Worm (Caenorhabditis elegans) whole organism, mixed stage, embryonic: ENCODE data around the gene ark-1.
A peak's percentile ranks its signal among the peaks of the same experiment; 100 is the strongest.
"Not testable (repeated sequence)": the region's sequence is repeated elsewhere in the genome, so short reads cannot be mapped to it uniquely, and the experiment has no call there.

Source experiments
- M03D4.4 ChIP-seq: sonication (generic microtip); optimal IDR thresholded peaks from 2 replicates; lab custom pipeline; 2017; ENCODE audit warnings: mild to moderate bottlenecking, missing genetic modification characterization, missing compliant biosample characterization
- bed-3 ChIP-seq: fragments of 200-800 bp; sonication (Bioruptor generic); optimal IDR thresholded peaks from 3 replicates; lab custom pipeline; 2018; ENCODE audit warnings: mild to moderate bottlenecking, missing genetic modification characterization, moderate library complexity, missing compliant biosample characterization
- blmp-1 ChIP-seq: fragments of 150-350 bp; optimal IDR thresholded peaks from 2 replicates; lab custom pipeline; 2014; ENCODE audit warnings: missing biosample characterization, missing genetic modification characterization
- ceh-39 ChIP-seq: fragments of 150-350 bp; optimal IDR thresholded peaks from 2 replicates; lab custom pipeline; 2014; ENCODE audit warnings: missing biosample characterization, missing genetic modification characterization
- ceh-43 ChIP-seq: fragments of 200-800 bp; sonication (Bioruptor generic); optimal IDR thresholded peaks from 2 replicates; lab custom pipeline; 2018; ENCODE audit warnings: mild to moderate bottlenecking, missing genetic modification characterization, moderate library complexity, missing compliant biosample characterization
- ces-1 ChIP-seq: fragments of 150-350 bp; optimal IDR thresholded peaks from 2 replicates; lab custom pipeline; 2014; ENCODE audit warnings: missing biosample characterization, missing genetic modification reagents, missing genetic modification characterization
- cnd-1 ChIP-seq: fragments of 200-800 bp; sonication (Bioruptor generic); optimal IDR thresholded peaks from 2 replicates; lab custom pipeline; 2018; ENCODE audit warnings: mild to moderate bottlenecking, missing genetic modification characterization, missing compliant biosample characterization
- drap-1 ChIP-seq: fragments of 200-800 bp; sonication (Bioruptor generic); optimal IDR thresholded peaks from 3 replicates; lab custom pipeline; 2018; ENCODE audit warnings: mild to moderate bottlenecking, missing genetic modification characterization, missing compliant biosample characterization
- elt-1 ChIP-seq: sonication (generic microtip); optimal IDR thresholded peaks from 2 replicates; lab custom pipeline; 2017; ENCODE audit warnings: missing genetic modification characterization, mild to moderate bottlenecking, missing compliant biosample characterization, antibody characterized with exemption, moderate library complexity, borderline replicate concordance; ENCODE audit not compliant: insufficient read depth
- elt-3 ChIP-seq: fragments of 150-350 bp; optimal IDR thresholded peaks from 2 replicates; lab custom pipeline; 2014; ENCODE audit warnings: missing biosample characterization, missing genetic modification characterization
- flh-1 ChIP-seq: fragments of 200-800 bp; sonication (Bioruptor generic); optimal IDR thresholded peaks from 2 replicates; lab custom pipeline; 2018; ENCODE audit warnings: mild to moderate bottlenecking, missing genetic modification characterization, moderate library complexity, missing compliant biosample characterization
- ham-2 ChIP-seq: fragments of 200-800 bp; sonication (Bioruptor generic); optimal IDR thresholded peaks from 2 replicates; lab custom pipeline; 2018; ENCODE audit warnings: mild to moderate bottlenecking, missing genetic modification characterization, missing compliant biosample characterization
- hlh-1 ChIP-seq: fragments of 150-350 bp; optimal IDR thresholded peaks from 2 replicates; lab custom pipeline; 2014; ENCODE audit warnings: missing biosample characterization, missing genetic modification reagents, missing genetic modification characterization
- lin-13 ChIP-seq: fragments of 150-350 bp; optimal IDR thresholded peaks from 2 replicates; lab custom pipeline; 2014; ENCODE audit warnings: missing biosample characterization, missing genetic modification characterization
- lin-32 ChIP-seq: fragments of 200-800 bp; sonication (Bioruptor generic); optimal IDR thresholded peaks from 2 replicates; lab custom pipeline; 2018; ENCODE audit warnings: mild to moderate bottlenecking, missing genetic modification characterization, missing compliant biosample characterization
- lsy-2 ChIP-seq: fragments of 150-350 bp; optimal IDR thresholded peaks from 2 replicates; lab custom pipeline; 2014; ENCODE audit warnings: missing biosample characterization, missing genetic modification characterization
- mep-1 ChIP-seq: fragments of 150-350 bp; optimal IDR thresholded peaks from 2 replicates; lab custom pipeline; 2017; ENCODE audit warnings: missing biosample characterization, missing genetic modification reagents, missing genetic modification characterization, inconsistent platforms
- nhr-2 ChIP-seq: fragments of 150-350 bp; optimal IDR thresholded peaks from 2 replicates; lab custom pipeline; 2014; ENCODE audit warnings: missing biosample characterization, missing genetic modification characterization
- nhr-28 ChIP-seq: fragments of 150-350 bp; optimal IDR thresholded peaks from 2 replicates; lab custom pipeline; 2014; ENCODE audit warnings: missing biosample characterization, missing genetic modification characterization
- nhr-76 ChIP-seq: sonication (generic microtip); optimal IDR thresholded peaks from 2 replicates; lab custom pipeline; 2017; ENCODE audit warnings: missing biosample characterization, missing genetic modification characterization
- pha-4 ChIP-seq: fragments of 150-350 bp; optimal IDR thresholded peaks from 2 replicates; lab custom pipeline; 2018; ENCODE audit warnings: missing biosample characterization, missing genetic modification reagents, missing genetic modification characterization
- sem-2 ChIP-seq: fragments of 200-800 bp; sonication (Bioruptor generic); optimal IDR thresholded peaks from 2 replicates; lab custom pipeline; 2018; ENCODE audit warnings: mild to moderate bottlenecking, missing genetic modification characterization, missing compliant biosample characterization
- snpc-4 ChIP-seq: fragments of 150-350 bp; optimal IDR thresholded peaks from 2 replicates; lab custom pipeline; 2014; ENCODE audit warnings: missing biosample characterization, missing genetic modification characterization
- sptf-1 ChIP-seq: sonication (generic microtip); optimal IDR thresholded peaks from 2 replicates; lab custom pipeline; 2017; ENCODE audit warnings: mild to moderate bottlenecking, missing genetic modification characterization, moderate library complexity, missing compliant biosample characterization
- unc-120 ChIP-seq: sonication (generic microtip); optimal IDR thresholded peaks from 2 replicates; lab custom pipeline; 2017; ENCODE audit warnings: missing genetic modification characterization, missing compliant biosample characterization; ENCODE audit not compliant: poor library complexity, severe bottlenecking
- unc-39 ChIP-seq: fragments of 150-350 bp; optimal IDR thresholded peaks from 2 replicates; lab custom pipeline; 2014; ENCODE audit warnings: missing biosample characterization, missing genetic modification characterization
- ztf-11 ChIP-seq: fragments of 150-350 bp; optimal IDR thresholded peaks from 2 replicates; lab custom pipeline; 2014; ENCODE audit warnings: missing biosample characterization, missing genetic modification characterization

The ark-1 gene

DNA sequence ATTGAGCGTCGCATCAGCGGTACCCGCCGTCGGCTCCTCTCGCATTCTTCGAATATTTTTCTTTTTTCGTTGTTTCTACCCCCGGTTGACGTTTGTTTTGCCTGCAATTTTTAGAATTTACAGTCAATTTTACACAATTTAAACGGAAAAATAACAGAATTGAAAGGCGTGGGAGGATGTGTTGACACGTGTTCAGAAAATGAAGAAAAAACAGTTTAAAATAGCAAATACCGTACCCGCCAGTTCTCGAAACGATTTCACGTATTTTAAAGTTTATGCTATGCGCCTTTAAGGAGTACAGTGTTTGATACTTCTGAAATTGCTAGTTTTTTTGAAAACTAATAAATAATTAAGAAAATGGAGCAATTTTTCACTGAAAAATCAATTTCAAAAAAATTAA, at the start of gene ark-1:
TSS of gene ark-1 (minus strand) at position 101 of the 400 bp plus-strand sequence.
- no peak for TF ChIP-seq flh-1
- no peak for TF ChIP-seq ham-2 (GFP tag; lab: Kevin White, UChicago)
- TF ChIP-seq bed-3 (GFP tag; lab: Kevin White, UChicago) = no peak
- no peak for TF ChIP-seq unc-39 (tag; lab: Kevin White, UChicago)
- no peak for TF ChIP-seq mep-1 (tag; lab: Kevin White, UChicago)
- TF ChIP-seq M03D4.4 (tag; lab: Kevin White, UChicago) = no peak
- no peak for TF ChIP-seq elt-1 (tag; lab: Kevin White, UChicago)
- no peak for TF ChIP-seq nhr-2
- TF ChIP-seq sem-2 = no peak
- no peak for TF ChIP-seq nhr-76 (tag; lab: Kevin White, UChicago)
- no peak for TF ChIP-seq drap-1
- TF ChIP-seq, all 35 proteins: peak for 0

DNA sequence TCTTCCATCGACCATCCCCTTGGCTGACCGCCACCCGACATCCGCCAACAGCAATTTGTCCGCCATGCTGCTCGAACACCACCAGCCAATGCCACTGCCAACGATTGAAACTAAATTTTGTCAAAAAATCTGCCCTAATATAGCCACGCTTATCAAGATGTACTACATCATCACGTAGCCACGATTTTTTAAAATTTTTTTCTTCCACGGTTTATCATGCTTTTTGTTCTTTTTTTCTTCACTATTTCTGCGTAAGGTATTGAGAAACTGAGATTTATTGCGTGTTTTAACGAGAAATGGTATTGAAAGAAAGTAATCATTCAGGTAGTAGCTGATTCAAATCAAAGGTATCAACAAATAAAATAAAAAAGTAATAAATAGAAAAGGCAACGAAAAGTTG, 46.3 kb upstream of the ark-1 start, which contains the start of gene T23B5.6:
TSS of gene T23B5.6 (minus strand) at position 101 of the 400 bp plus-strand sequence.
- TF ChIP-seq sptf-1 (tag; lab: Kevin White, UChicago); sem-2; ztf-11: not testable (repeated sequence)

DNA sequence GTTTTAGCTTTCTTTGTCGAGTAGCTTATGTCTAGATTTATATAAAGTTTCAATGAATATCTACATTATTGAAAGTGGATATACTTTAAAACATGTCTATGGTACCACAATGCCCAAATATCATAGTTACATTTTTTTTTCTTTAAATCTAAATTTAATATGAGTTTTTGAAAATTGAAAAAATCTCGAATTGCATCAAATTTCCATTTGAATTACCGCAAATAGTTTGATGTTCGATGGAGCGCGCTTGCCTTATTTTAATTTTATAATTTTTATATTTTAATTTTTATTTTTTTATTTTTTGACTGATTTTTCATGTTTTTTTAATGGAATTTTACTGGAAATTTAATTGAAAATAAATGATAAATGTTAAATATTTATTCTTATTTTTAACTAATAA, 43.9 kb upstream of the ark-1 start, which contains the start of gene T23B5.4:
TSS of gene T23B5.4 (plus strand) at position 301 of the 400 bp plus-strand sequence.
- no peak for TF ChIP-seq bed-3 (GFP tag; lab: Kevin White, UChicago)
- no peak for TF ChIP-seq ztf-11
- no peak for TF ChIP-seq sem-2
- no peak for TF ChIP-seq snpc-4 (tag; lab: Kevin White, UChicago)
- TF ChIP-seq, all 35 proteins: peak for 0

DNA sequence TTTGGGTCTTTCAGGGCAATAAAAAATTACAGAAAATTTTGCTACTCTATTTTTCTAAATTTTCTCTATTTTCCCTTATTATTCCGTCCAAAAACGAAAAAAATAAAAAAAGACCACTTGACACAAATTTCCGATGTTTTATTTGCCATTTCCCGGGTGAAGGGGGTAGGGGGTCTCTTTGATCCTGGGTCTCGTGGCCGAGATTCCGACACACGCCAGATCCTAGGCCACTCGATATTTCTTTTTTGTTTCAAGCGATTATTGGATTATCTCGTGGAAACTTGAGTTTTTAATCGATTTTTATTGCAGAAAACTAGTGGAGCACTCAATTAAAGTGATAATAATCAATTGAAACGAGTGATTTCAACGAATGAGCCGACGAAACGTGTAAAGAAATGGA, 22.3 kb upstream of the ark-1 start, which contains the start of the genes wdfy-3 and C26H9A.4:
TSS of gene wdfy-3 (plus strand) at position 308 of the 400 bp plus-strand sequence.
TSS of gene C26H9A.4 (plus strand) at position 317 of the 400 bp plus-strand sequence.
- TF ChIP-seq lin-32 (GFP tag; lab: Kevin White, UChicago) = no peak
- no peak for TF ChIP-seq cnd-1
- no peak for TF ChIP-seq unc-39 (tag; lab: Kevin White, UChicago)
- TF ChIP-seq unc-120 (tag; lab: Kevin White, UChicago) = no peak
- TF ChIP-seq blmp-1 (tag; lab: Kevin White, UChicago) = no peak
- peak; percentile 19 for TF ChIP-seq lsy-2
- TF ChIP-seq ceh-43 = no peak
- TF ChIP-seq nhr-2 = no peak
- TF ChIP-seq nhr-76 (tag; lab: Kevin White, UChicago) = no peak
- no peak for TF ChIP-seq hlh-1 (tag; lab: Kevin White, UChicago)
- no peak for TF ChIP-seq elt-3 (tag; lab: Kevin White, UChicago)
- no peak for TF ChIP-seq snpc-4 (tag; lab: Kevin White, UChicago)
- TF ChIP-seq ces-1 = peak; percentile 39
- no peak for TF ChIP-seq pha-4 (tag; lab: Kevin White, UChicago)

DNA sequence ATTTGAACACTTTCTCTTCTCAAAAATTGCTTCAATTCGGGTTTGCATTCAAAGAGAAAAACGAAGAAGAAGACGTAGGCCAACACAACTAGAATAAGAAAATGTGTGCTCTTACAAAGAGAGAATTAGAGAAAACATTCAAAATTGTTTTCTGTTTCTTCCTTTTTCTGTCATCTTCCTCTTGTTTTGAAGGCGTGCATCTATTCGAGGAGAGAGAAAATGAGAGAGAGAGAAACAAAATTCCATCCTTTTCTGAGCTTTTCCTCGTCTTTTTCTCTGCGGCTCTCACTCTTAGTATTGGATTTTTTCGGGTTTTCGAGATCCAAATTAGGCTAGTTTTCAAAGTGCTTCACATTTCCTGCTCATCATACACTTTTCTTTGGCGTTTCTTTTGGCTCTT, 20.7 kb upstream of the ark-1 start:
- TF ChIP-seq lin-13 (tag; lab: Kevin White, UChicago) (no peak), ces-1 (peak; percentile 93)
- TF ChIP-seq, all 35 proteins: peak for 1

DNA sequence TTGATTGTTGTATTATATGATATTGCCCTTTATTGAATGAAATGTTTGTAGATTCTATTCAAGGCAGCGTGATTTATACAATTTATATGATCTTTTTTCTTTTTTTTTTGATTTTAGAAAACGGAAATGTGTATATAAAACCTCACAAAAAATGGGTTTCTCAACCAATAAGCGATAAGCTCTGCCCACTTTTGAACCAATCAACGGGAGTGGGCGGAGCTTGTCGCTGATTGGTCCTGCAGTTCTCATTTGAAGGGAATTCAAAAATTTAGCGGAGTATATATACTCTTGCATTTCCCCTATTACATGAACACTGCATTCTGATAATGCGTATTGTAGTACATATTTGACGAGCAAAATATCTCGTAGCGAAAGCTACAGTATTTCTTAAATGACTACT, 19.8 kb upstream of the ark-1 start:
- no peak for TF ChIP-seq drap-1
- no peak for TF ChIP-seq ceh-39
- TF ChIP-seq nhr-76 (tag; lab: Kevin White, UChicago) = no peak
- no peak for TF ChIP-seq nhr-28
